Worm (Caenorhabditis elegans) whole organism, late embryonic: ENCODE results near the gene W01A11.7.

Experiments used
- C08G9.2 ChIP-seq: sonication (generic microtip); optimal IDR thresholded peaks from 2 replicates; lab custom pipeline; 2016; ENCODE audit warnings: mild to moderate bottlenecking, missing genetic modification characterization, moderate library complexity, missing compliant biosample characterization
- F13H6.1 ChIP-seq: sonication (generic microtip); optimal IDR thresholded peaks from 2 replicates; lab custom pipeline; 2016; ENCODE audit warnings: missing genetic modification characterization, missing compliant biosample characterization
- K09A11.1 ChIP-seq: sonication (generic microtip); optimal IDR thresholded peaks from 2 replicates; lab custom pipeline; 2017; ENCODE audit warnings: antibody characterized with exemption, mild to moderate bottlenecking, missing genetic modification characterization, missing compliant biosample characterization; ENCODE audit not compliant: insufficient read depth
- T23F11.4 ChIP-seq: fragments of 200-800 bp; sonication (Bioruptor generic); optimal IDR thresholded peaks from 2 replicates; lab custom pipeline; 2018; ENCODE audit warnings: mild to moderate bottlenecking, missing genetic modification characterization, missing compliant biosample characterization
- Y22D7AL.16 ChIP-seq: sonication (generic microtip); optimal IDR thresholded peaks from 2 replicates; lab custom pipeline; 2016; ENCODE audit warnings: missing genetic modification characterization, missing compliant biosample characterization
- ama-1 ChIP-seq: fragments of 150-350 bp; optimal IDR thresholded peaks from 2 replicates; lab custom pipeline; 2014
- ceh-14 ChIP-seq: sonication (generic microtip); optimal IDR thresholded peaks from 2 replicates; lab custom pipeline; 2016; ENCODE audit warnings: missing genotype, missing genetic modification characterization, missing compliant biosample characterization
- ceh-18 ChIP-seq: sonication (generic microtip); optimal IDR thresholded peaks from 2 replicates; lab custom pipeline; 2016; ENCODE audit warnings: missing genetic modification characterization, missing compliant biosample characterization
- ceh-24 ChIP-seq: sonication (generic microtip); optimal IDR thresholded peaks from 2 replicates; lab custom pipeline; 2016; ENCODE audit warnings: mild to moderate bottlenecking, missing genetic modification characterization, missing compliant biosample characterization
- ceh-31 ChIP-seq: sonication (generic microtip); optimal IDR thresholded peaks from 2 replicates; lab custom pipeline; 2016; ENCODE audit warnings: missing genetic modification characterization, missing compliant biosample characterization
- ceh-45 ChIP-seq: fragments of 200-800 bp; sonication (Bioruptor generic); IDR thresholded peaks from 2 replicates; pipeline ENCODE4 v1.3.6; 2022; ENCODE audit warnings: missing genetic modification reagents, missing genetic modification characterization, missing compliant biosample characterization
- ceh-48 ChIP-seq: sonication (generic microtip); optimal IDR thresholded peaks from 2 replicates; lab custom pipeline; 2016; ENCODE audit warnings: missing genetic modification characterization, inconsistent platforms, missing compliant biosample characterization
- elt-2 ChIP-seq: sonication (generic microtip); optimal IDR thresholded peaks from 2 replicates; lab custom pipeline; 2016; ENCODE audit warnings: missing genetic modification reagents, missing genetic modification characterization, missing compliant biosample characterization
- elt-4 ChIP-seq: sonication (generic microtip); optimal IDR thresholded peaks from 2 replicates; lab custom pipeline; 2016; ENCODE audit warnings: missing genetic modification characterization, missing compliant biosample characterization
- eyg-1 ChIP-seq: sonication (generic microtip); optimal IDR thresholded peaks from 2 replicates; lab custom pipeline; 2016; ENCODE audit warnings: missing genotype, missing genetic modification characterization, missing compliant biosample characterization
- fax-1 ChIP-seq: sonication (generic microtip); optimal IDR thresholded peaks from 2 replicates; lab custom pipeline; 2016; ENCODE audit warnings: missing genotype, missing genetic modification characterization, missing compliant biosample characterization
- fkh-6 ChIP-seq: sonication (generic microtip); optimal IDR thresholded peaks from 2 replicates; lab custom pipeline; 2016; ENCODE audit warnings: missing genetic modification characterization, missing compliant biosample characterization
- gmeb-2 ChIP-seq: sonication (generic microtip); optimal IDR thresholded peaks from 2 replicates; lab custom pipeline; 2016; ENCODE audit warnings: missing genetic modification characterization, inconsistent platforms, missing compliant biosample characterization
- hlh-6 ChIP-seq: sonication (generic microtip); optimal IDR thresholded peaks from 2 replicates; lab custom pipeline; 2016; ENCODE audit warnings: missing genotype, missing genetic modification characterization, missing compliant biosample characterization
- hlh-8 ChIP-seq: sonication (generic microtip); optimal IDR thresholded peaks from 2 replicates; lab custom pipeline; 2016; ENCODE audit warnings: missing genotype, missing genetic modification characterization, missing compliant biosample characterization
- lin-11 ChIP-seq: fragments of 200-800 bp; sonication (Bioruptor generic); optimal IDR thresholded peaks from 2 replicates; lab custom pipeline; 2018; ENCODE audit warnings: mild to moderate bottlenecking, missing genetic modification characterization, missing compliant biosample characterization
- madf-2 ChIP-seq: sonication (generic microtip); optimal IDR thresholded peaks from 2 replicates; lab custom pipeline; 2017; ENCODE audit warnings: missing genetic modification characterization, missing compliant biosample characterization
- mec-3 ChIP-seq: sonication (generic microtip); optimal IDR thresholded peaks from 2 replicates; lab custom pipeline; 2016; ENCODE audit warnings: borderline replicate concordance, missing genetic modification characterization, missing compliant biosample characterization
- nfya-1 ChIP-seq: sonication (generic microtip); optimal IDR thresholded peaks from 2 replicates; lab custom pipeline; 2017; ENCODE audit warnings: missing genetic modification characterization, mild to moderate bottlenecking, missing compliant biosample characterization, antibody characterized with exemption, moderate library complexity
- nhr-11 ChIP-seq: fragments of 150-350 bp; optimal IDR thresholded peaks from 2 replicates; lab custom pipeline; 2014; ENCODE audit warnings: missing biosample characterization, missing genetic modification characterization
- pat-9 ChIP-seq: fragments of 200-800 bp; sonication (Bioruptor generic); optimal IDR thresholded peaks from 2 replicates; lab custom pipeline; 2018; ENCODE audit warnings: mild to moderate bottlenecking, missing genetic modification characterization, moderate library complexity, missing compliant biosample characterization
- pax-1 ChIP-seq: fragments of 150-350 bp; optimal IDR thresholded peaks from 2 replicates; lab custom pipeline; 2014; ENCODE audit warnings: missing biosample characterization, missing genetic modification characterization
- ref-2 ChIP-seq: sonication (generic microtip); optimal IDR thresholded peaks from 2 replicates; lab custom pipeline; 2016; ENCODE audit warnings: missing genetic modification characterization, missing compliant biosample characterization
- rnt-1 ChIP-seq: sonication (generic microtip); optimal IDR thresholded peaks from 2 replicates; lab custom pipeline; 2016; ENCODE audit warnings: missing genetic modification characterization, missing compliant biosample characterization
- syd-9 ChIP-seq: sonication (generic microtip); optimal IDR thresholded peaks from 2 replicates; lab custom pipeline; 2016; ENCODE audit warnings: mild to moderate bottlenecking, missing genetic modification characterization, moderate library complexity, missing compliant biosample characterization
- tbx-2 ChIP-seq: sonication (generic microtip); optimal IDR thresholded peaks from 2 replicates; lab custom pipeline; 2016; ENCODE audit warnings: missing genetic modification characterization, missing compliant biosample characterization
- tbx-7 ChIP-seq: sonication (generic microtip); optimal IDR thresholded peaks from 2 replicates; lab custom pipeline; 2016; ENCODE audit warnings: missing genotype, missing genetic modification characterization, missing compliant biosample characterization
- unc-42 ChIP-seq: sonication (generic microtip); optimal IDR thresholded peaks from 2 replicates; lab custom pipeline; 2016; ENCODE audit warnings: missing genotype, missing genetic modification characterization, missing compliant biosample characterization
- zip-5 ChIP-seq: sonication (generic microtip); optimal IDR thresholded peaks from 2 replicates; lab custom pipeline; 2016; ENCODE audit warnings: missing genetic modification characterization, missing compliant biosample characterization

Gene W01A11.7

ce11 chrV:6538323-6538722 lies 33.1 kb upstream of the W01A11.7 start:
- TF ChIP-seq hlh-6 (tag; lab: Kevin White, UChicago) (peak; percentile 3), C08G9.2 (tag; lab: Kevin White, UChicago) (peak; percentile 30), tbx-2 (tag; lab: Kevin White, UChicago) (no peak), K09A11.1 (tag; lab: Kevin White, UChicago) (no peak), ceh-18 (tag; lab: Kevin White, UChicago) (peak; percentile 45), rnt-1 (tag; lab: Kevin White, UChicago) (no peak), ceh-45 (0 out of 2 replicates have a peak, but pooled peaks have one; percentile 29), unc-42 (tag; lab: Kevin White, UChicago) (peak; percentile 32), T23F11.4 (GFP tag; lab: Kevin White, UChicago) (no peak), nfya-1 (peak; percentile 13), ceh-31 (tag; lab: Kevin White, UChicago) (peak; percentile 32)
- TF ChIP-seq, all 69 proteins: peak for 7

DNA sequence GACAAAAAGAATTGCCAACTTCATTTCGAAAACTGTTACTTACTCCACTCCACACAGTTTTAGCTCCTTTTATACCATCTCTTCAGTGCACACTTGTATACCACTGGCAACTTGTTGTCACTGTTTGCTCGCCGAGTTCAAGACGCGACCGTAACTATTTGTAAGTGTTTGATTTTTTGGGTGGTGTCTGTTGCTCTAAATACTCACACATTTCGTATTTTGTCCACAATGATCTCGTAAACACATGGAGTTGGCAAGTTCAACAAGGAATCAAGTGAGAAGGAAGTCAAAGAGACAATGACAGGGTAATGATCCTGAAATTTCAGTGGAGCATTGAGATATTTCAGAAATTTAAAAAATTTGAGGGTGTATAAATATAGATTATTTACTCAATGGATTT lies 27.8 kb upstream of the W01A11.7 start, which contains the start of gene hpo-26:
Gene hpo-26, minus strand, starts transcription at position 31 of the 400 bp plus-strand sequence.
- TF ChIP-seq hlh-8 (tag; lab: Kevin White, UChicago): no peak
- peak; percentile 6 for TF ChIP-seq ama-1 (lab: Kevin White, UChicago)

ce11 chrV:6524757-6525156 lies 19.6 kb upstream of the W01A11.7 start, which contains the start of gene acs-1:
TSS of gene acs-1 (plus strand) at chrV:6524989.
- TF ChIP-seq Y22D7AL.16 (tag; lab: Kevin White, UChicago) (no peak), elt-2 (peak; percentile 43), gmeb-2 (no peak), mec-3 (no peak)

DNA sequence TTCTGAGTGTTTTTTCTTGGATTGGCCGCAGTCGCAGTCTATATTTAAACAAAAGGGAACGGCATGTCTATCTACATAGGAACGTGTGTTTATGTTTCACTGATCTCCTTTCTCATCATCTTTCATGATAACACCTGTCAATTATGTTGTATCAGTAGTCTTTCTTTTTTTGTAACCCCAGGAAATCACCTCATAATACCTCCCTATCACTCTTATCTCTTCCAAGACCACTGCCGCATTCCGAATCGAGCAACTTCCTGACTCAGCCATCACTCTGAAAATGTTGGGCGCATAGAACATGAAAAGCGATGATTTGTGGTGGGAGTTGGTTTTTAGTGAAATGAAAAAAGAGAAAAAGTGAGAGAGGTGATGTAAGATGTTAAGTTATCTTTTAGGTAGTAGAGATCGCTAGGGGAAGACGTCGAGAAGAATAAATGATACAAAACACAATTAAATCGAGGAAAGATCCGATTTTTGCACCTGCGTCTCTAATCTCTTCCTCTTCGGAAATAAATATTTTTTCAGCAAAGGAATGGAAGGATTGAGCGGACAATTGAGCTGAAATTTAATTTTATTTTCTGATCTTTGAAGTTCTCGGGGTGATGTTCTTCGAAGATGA lies 17.8 kb upstream of the W01A11.7 start:
- peak; percentile 10 for TF ChIP-seq elt-2
- no peak for TF ChIP-seq rnt-1 (tag; lab: Kevin White, UChicago)

DNA sequence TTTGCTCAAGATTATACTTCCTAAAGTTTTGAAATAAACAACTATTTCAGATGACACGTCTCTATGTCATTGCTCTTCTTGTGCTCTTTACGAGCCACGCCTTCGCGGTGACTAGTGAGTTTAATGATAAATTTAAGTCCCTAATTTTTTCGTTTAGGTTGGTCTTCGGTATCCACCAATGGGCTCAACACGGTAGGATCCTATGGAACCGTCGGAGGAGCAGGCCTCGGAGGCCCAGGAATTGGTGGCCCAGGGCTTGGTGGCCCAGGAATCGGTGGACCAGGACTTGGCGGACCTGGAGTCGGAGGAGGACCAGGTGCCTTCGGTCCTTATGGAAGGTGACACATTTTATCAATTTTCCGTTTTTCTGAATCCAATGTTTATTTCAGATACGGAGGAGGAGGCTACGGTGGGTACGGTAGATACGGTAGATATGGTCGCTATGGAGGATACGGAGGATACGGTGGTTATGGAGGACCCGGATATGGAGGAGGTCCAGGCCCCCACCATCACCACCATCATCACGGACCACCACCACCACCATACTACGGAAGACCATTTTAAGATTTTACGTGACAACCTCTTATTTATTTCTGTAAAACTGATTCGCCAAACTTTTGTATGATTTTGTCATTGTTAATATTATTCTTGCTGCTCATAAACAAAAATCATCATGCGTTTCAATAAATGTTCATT lies 15.3 kb upstream of the W01A11.7 start, which contains the start of the genes F46E10.2 and F46E10.18:
Gene F46E10.2, plus strand, starts transcription at position 51 of the 696 bp plus-strand sequence.
Gene F46E10.18, plus strand, starts transcription at position 646 of the 696 bp plus-strand sequence.
- no peak for TF ChIP-seq tbx-2 (tag; lab: Kevin White, UChicago)
- TF ChIP-seq eyg-1 (tag; lab: Kevin White, UChicago): no peak
- no peak for TF ChIP-seq syd-9 (tag; lab: Kevin White, UChicago)
- no peak for TF ChIP-seq hlh-8 (tag; lab: Kevin White, UChicago)
- TF ChIP-seq fkh-6 (tag; lab: Kevin White, UChicago): no peak
- no peak for TF ChIP-seq fax-1 (tag; lab: Kevin White, UChicago)
- TF ChIP-seq nhr-11 (tag; lab: Kevin White, UChicago): no peak
- no peak for TF ChIP-seq lin-11
- TF ChIP-seq ceh-48 (tag; lab: Kevin White, UChicago): no peak
- no peak for TF ChIP-seq ceh-24 (tag; lab: Kevin White, UChicago)
- no peak for TF ChIP-seq pax-1
- no peak for TF ChIP-seq pat-9 (tag; lab: Kevin White, UChicago)
- TF ChIP-seq F13H6.1: no peak

- TF ChIP-seq elt-4 (tag; lab: Kevin White, UChicago): no peak
- no peak for TF ChIP-seq tbx-7 (tag; lab: Kevin White, UChicago)
- TF ChIP-seq ref-2 (tag; lab: Kevin White, UChicago): no peak
- TF ChIP-seq nfya-1: no peak
- no peak for TF ChIP-seq ceh-48 (tag; lab: Kevin White, UChicago)
- TF ChIP-seq ceh-14 (tag; lab: Kevin White, UChicago): no peak
- TF ChIP-seq zip-5: no peak
- no peak for TF ChIP-seq madf-2 (tag; lab: Kevin White, UChicago)
Observed at ce11 chrV:6518225-6518396, 12.9 kb upstream of the W01A11.7 start, which contains the start of gene F46E10.3. TSS of gene F46E10.3 (plus strand) at chrV:6518297.
